Fruit fly (Drosophila melanogaster): ENCODE data around the gene CG7296.

The CG7296 gene

DNA sequence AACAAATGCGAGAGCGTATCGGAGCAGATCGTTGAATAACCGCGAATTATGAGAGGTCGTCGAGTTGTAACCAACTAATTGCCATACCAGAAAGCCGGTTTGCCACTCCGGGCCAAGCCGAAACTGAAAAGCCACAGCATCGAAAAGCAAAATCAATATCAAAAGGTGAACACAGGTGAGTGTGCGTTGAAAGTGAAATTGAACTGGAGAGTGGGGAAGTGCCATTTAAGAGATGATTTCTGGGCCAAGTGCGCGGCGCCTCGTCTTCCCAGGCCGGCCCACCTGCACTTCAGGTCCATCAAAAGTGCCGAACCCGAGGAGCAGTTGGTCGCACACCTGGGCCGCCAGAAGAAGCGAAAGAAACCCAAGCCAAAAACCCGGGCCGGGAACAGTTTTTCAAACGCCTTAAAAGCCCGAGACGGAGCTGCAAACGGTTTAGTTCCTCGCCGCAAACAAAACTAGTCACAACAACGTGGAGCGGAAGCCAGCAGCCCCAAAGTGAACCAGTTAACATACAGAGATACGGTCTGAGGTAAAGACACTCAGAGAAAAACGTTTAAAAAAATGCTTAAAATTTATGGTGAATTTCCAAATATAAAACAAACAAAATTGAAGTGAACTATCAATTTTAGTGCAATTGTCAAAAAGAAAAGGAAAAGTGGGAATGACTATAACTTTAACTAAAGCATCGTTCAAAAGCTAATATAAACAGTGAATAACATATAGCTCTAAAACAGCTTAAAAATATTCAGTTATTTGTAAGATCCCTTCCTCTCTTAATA, 9.7 kb downstream of the CG7296 start, which contains the start of gene CG17104:
Gene CG17104 (plus strand): TSS at position 266 of the 782 bp plus-strand sequence.
- TF ChIP-seq Mio (GFP tag; optimal IDR thresholded peaks at IDR 0.05) (no peak), brk (GFP tag; optimal IDR thresholded peaks at IDR 0.05) (no peak), h (GFP tag; optimal IDR thresholded peaks at IDR 0.05) (peak; percentile 63), rgr (GFP tag; optimal IDR thresholded peaks at IDR 0.05) (peak; percentile 58), OdsH (GFP tag; optimal IDR thresholded peaks at IDR 0.05) (peak; percentile 48), GATAd (GFP tag; optimal IDR thresholded peaks at IDR 0.05) (no peak), Hr78 (GFP tag; optimal IDR thresholded peaks at IDR 0.05) (no peak), CG9705 (GFP tag; optimal IDR thresholded peaks at IDR 0.05) (no peak), usp (GFP tag; optimal IDR thresholded peaks at IDR 0.05) (no peak), fru (GFP tag; optimal IDR thresholded peaks at IDR 0.05) (peak; percentile 75), sage (GFP tag; optimal IDR thresholded peaks at IDR 0.05) (no peak), Myc (optimal IDR thresholded peaks at IDR 0.05) (no peak), Abd-B (GFP tag; optimal IDR thresholded peaks at IDR 0.05) (no peak), Dfd (GFP tag; optimal IDR thresholded peaks at IDR 0.05) (no peak), psq (GFP tag; optimal IDR thresholded peaks at IDR 0.05) (no peak), HLH106 (tag; optimal IDR thresholded peaks at IDR 0.05) (peak; percentile 54), Dif (GFP tag; optimal IDR thresholded peaks at IDR 0.05; ENCODE audit: partially characterized antibody) (no peak), foxo (GFP tag; optimal IDR thresholded peaks at IDR 0.05) (peak in 1 of 2 experiments; percentile 60), sv (GFP tag; optimal IDR thresholded peaks at IDR 0.05) (no peak), tai (GFP tag; optimal IDR thresholded peaks at IDR 0.05) (peak; percentile 32), lola (GFP tag; optimal IDR thresholded peaks at IDR 0.05) (no peak), dmrt93B (GFP tag; optimal IDR thresholded peaks at IDR 0.05) (no peak), Hnf4 (GFP tag; optimal IDR thresholded peaks at IDR 0.05) (peak; percentile 29), Hr83 (GFP tag; optimal IDR thresholded peaks at IDR 0.05; ENCODE audit: poor library complexity, severe bottlenecking) (no peak), N (GFP tag; optimal IDR thresholded peaks at IDR 0.05) (no peak), Jra (GFP tag; optimal IDR thresholded peaks at IDR 0.05) (no peak), pan (optimal IDR thresholded peaks at IDR 0.05) (no peak), Sp1 (GFP tag; optimal IDR thresholded peaks at IDR 0.05) (peak; percentile 46), ey (GFP tag; optimal IDR thresholded peaks at IDR 0.05) (peak; percentile 44), Vsx2 (GFP tag; optimal IDR thresholded peaks at IDR 0.05; ENCODE audit: partially characterized antibody) (no peak), Rel (GFP tag; optimal IDR thresholded peaks at IDR 0.05) (no peak), Rel (tag; optimal IDR thresholded peaks at IDR 0.05) (no peak), CrebA (GFP tag; optimal IDR thresholded peaks at IDR 0.05; ENCODE audit: borderline replicate concordance) (no peak), jim (GFP tag; optimal IDR thresholded peaks at IDR 0.05) (no peak), dsf (GFP tag; optimal IDR thresholded peaks at IDR 0.05; ENCODE audit: borderline replicate concordance) (no peak), br (GFP tag; optimal IDR thresholded peaks at IDR 0.05) (peak; percentile 33), woc (GFP tag; optimal IDR thresholded peaks at IDR 0.05) (peak; percentile 55)

DNA sequence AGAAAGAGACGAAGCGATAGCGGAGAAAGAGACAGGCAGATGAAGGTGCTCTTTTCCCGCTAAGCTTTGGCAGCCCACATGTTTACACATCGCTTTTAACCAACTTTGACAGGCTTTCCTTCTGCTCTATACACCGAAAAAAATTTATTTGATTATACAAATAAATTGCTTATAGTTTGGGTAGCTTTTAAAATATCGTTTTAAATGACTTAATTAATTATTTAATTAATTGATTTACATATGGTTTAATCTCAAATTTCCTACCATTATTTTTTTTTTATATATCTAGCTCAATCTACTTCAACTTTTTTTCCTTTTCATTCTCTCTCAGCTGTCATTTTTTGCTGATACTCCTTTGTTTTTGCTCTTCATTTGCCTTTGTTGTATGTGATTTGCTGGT, 13.9 kb downstream of the CG7296 start:
- no peak for TF ChIP-seq Vsx2 (GFP tag; optimal IDR thresholded peaks at IDR 0.05; ENCODE audit: partially characterized antibody)
- no peak for TF ChIP-seq usp (GFP tag; optimal IDR thresholded peaks at IDR 0.05)
- TF ChIP-seq ey (GFP tag; optimal IDR thresholded peaks at IDR 0.05), result no peak
- no peak for TF ChIP-seq Mio (GFP tag; optimal IDR thresholded peaks at IDR 0.05)
- no peak for TF ChIP-seq GATAd (GFP tag; optimal IDR thresholded peaks at IDR 0.05)
- TF ChIP-seq Rel (GFP tag; optimal IDR thresholded peaks at IDR 0.05), result no peak
- TF ChIP-seq Rel (tag; optimal IDR thresholded peaks at IDR 0.05), result no peak
- TF ChIP-seq CG32264 (GFP tag; optimal IDR thresholded peaks at IDR 0.05), result no peak
- peak; percentile 9 for TF ChIP-seq HLH106 (tag; optimal IDR thresholded peaks at IDR 0.05)
- no peak for TF ChIP-seq sv (GFP tag; optimal IDR thresholded peaks at IDR 0.05)
- TF ChIP-seq Hr78 (GFP tag; optimal IDR thresholded peaks at IDR 0.05), result no peak
- no peak for TF ChIP-seq CrebA (GFP tag; optimal IDR thresholded peaks at IDR 0.05; ENCODE audit: borderline replicate concordance)
- TF ChIP-seq rgr (GFP tag; optimal IDR thresholded peaks at IDR 0.05), result no peak
- TF ChIP-seq psq (GFP tag; optimal IDR thresholded peaks at IDR 0.05), result peak; percentile 2
- no peak for TF ChIP-seq dsf (GFP tag; optimal IDR thresholded peaks at IDR 0.05; ENCODE audit: borderline replicate concordance)
- TF ChIP-seq br (GFP tag; optimal IDR thresholded peaks at IDR 0.05), result no peak
